Fruit fly (Drosophila melanogaster): ENCODE results near the gene RFeSP.
A peak's percentile ranks its signal among the peaks of the same experiment; 100 is the strongest.

Gene RFeSP

DNA sequence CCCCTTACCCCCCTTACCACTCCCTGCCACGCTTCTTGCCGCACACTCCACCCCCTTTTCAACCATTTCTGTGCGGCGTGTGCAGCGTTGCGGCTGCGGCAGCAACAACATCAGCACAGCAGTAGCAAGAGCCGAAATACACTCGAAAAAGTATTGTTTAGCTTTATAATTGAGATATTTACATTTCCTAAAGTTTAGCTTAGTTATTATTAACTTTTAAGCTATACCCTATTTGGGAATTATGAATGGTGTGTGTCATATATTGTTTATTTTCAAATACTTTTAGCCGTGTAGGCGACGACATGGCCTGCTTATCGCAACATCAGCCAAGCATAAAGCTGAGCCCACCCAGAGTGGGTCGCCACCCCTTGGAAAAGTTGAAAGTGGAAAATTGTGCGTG lies 1.8 kb upstream of the RFeSP start (continued):
- TF ChIP-seq CG4730 (GFP tag; IDR thresholded peaks at IDR 0.05) (peak; percentile 49), wek (GFP tag; optimal IDR thresholded peaks at IDR 0.05) (peak; percentile 21), Mad (GFP tag; optimal IDR thresholded peaks at IDR 0.05) (peak; percentile 3), gsb (GFP tag; IDR thresholded peaks at IDR 0.05) (no peak), Hsf (GFP tag; optimal IDR thresholded peaks at IDR 0.05) (peak; percentile 40), wdn (GFP tag; IDR thresholded peaks at IDR 0.05) (peak; percentile 35; the same call in 1 of the 2 replicates), Ravus (GFP tag; IDR thresholded peaks at IDR 0.05) (no peak), bbx (GFP tag; IDR thresholded peaks at IDR 0.05; ENCODE audit: partially characterized antibody) (no peak), CG18476 (GFP tag; optimal IDR thresholded peaks at IDR 0.05) (peak; percentile 60), CG10979 (tag; optimal IDR thresholded peaks at IDR 0.05) (peak; percentile 70), Mes4 (GFP tag; optimal IDR thresholded peaks at IDR 0.05) (peak; percentile 1), CG30431 (GFP tag; optimal IDR thresholded peaks at IDR 0.05) (no peak), ken (GFP tag; IDR thresholded peaks at IDR 0.05) (peak; percentile 43; the same call in 1 of the 3 replicates), NC2β (GFP tag; optimal IDR thresholded peaks at IDR 0.05) (peak; percentile 13), repo (GFP tag; optimal IDR thresholded peaks at IDR 0.05) (peak; percentile 30), Dek (tag; optimal IDR thresholded peaks at IDR 0.05) (peak; percentile 46), CG11247 (GFP tag; IDR thresholded peaks at IDR 0.05) (peak; percentile 42; the same call in 1 of the 2 replicates), br (optimal IDR thresholded peaks at IDR 0.05) (no peak), CG33213 (GFP tag; optimal IDR thresholded peaks at IDR 0.05) (peak; percentile 38), sr (GFP tag; IDR thresholded peaks at IDR 0.05) (no peak), CG8388 (GFP tag; optimal IDR thresholded peaks at IDR 0.05) (peak; percentile 53), PHDP (tag; optimal IDR thresholded peaks at IDR 0.05) (peak; percentile 66), Poxn (GFP tag; IDR thresholded peaks at IDR 0.05) (peak; percentile 49), fru (optimal IDR thresholded peaks at IDR 0.05) (no peak), sqz (GFP tag; optimal IDR thresholded peaks at IDR 0.05) (peak; percentile 8), CG34376 (GFP tag; optimal IDR thresholded peaks at IDR 0.05) (no peak), ranshi (GFP tag; IDR thresholded peaks at IDR 0.05) (peak; percentile 65), hkb (optimal IDR thresholded peaks at IDR 0.05) (no peak), hkb (GFP tag; IDR thresholded peaks at IDR 0.05) (peak; percentile 77), CG10321 (GFP tag; IDR thresholded peaks at IDR 0.05) (0 out of 2 replicates have a peak, but pooled peaks have one; percentile 26), Mrtf (GFP tag; IDR thresholded peaks at IDR 0.05) (peak; percentile 60; the same call in 1 of the 3 replicates), pnt (GFP tag; optimal IDR thresholded peaks at IDR 0.05) (peak; percentile 45), CG17385 (GFP tag; optimal IDR thresholded peaks at IDR 0.05) (peak; percentile 52), dm (GFP tag; optimal IDR thresholded peaks at IDR 0.05) (peak; percentile 15), Hmr (GFP tag; optimal IDR thresholded peaks at IDR 0.05) (peak; percentile 76), fu2 (GFP tag; optimal IDR thresholded peaks at IDR 0.05) (peak; percentile 19), CG14667 (GFP tag; IDR thresholded peaks at IDR 0.05) (peak; percentile 69), Kr (GFP tag; optimal IDR thresholded peaks at IDR 0.05) (no peak), pan (optimal IDR thresholded peaks at IDR 0.05) (no peak), pan (GFP tag; optimal IDR thresholded peaks at IDR 0.05 in 1 of 2, IDR thresholded peaks at IDR 0.05 in 1 of 2) (peak in 1 of 2 experiments; percentile 79), D (optimal IDR thresholded peaks at IDR 0.05) (no peak), D (GFP tag; optimal IDR thresholded peaks at IDR 0.05) (peak; percentile 64), Pdp1 (GFP tag; optimal IDR thresholded peaks at IDR 0.05) (peak; percentile 49 to 50), cg (GFP tag; optimal IDR thresholded peaks at IDR 0.05) (no peak), CG2202 (tag; optimal IDR thresholded peaks at IDR 0.05) (no peak), CG2712 (tag; optimal IDR thresholded peaks at IDR 0.05) (peak; percentile 73), CG2875 (GFP tag; optimal IDR thresholded peaks at IDR 0.05) (peak; percentile 46), CG6683 (GFP tag; optimal IDR thresholded peaks at IDR 0.05) (peak; percentile 71), esg (GFP tag; conservative IDR thresholded peaks at IDR 0.05) (peak; percentile 52), CG9727 (GFP tag; optimal IDR thresholded peaks at IDR 0.05) (peak; percentile 65), CG15269 (tag; optimal IDR thresholded peaks at IDR 0.05) (peak; percentile 60), slp2 (GFP tag; optimal IDR thresholded peaks at IDR 0.05) (peak; percentile 38), CG12236 (GFP tag; optimal IDR thresholded peaks at IDR 0.05) (no peak)

Measured in whole organism, embryonic.